Fruit fly (Drosophila melanogaster) whole organism, embryonic: ENCODE data around the gene Sap30.

Experiments used
- Adf1 ChIP-seq: fragments of 200-800 bp; sonication (Bioruptor generic); IDR thresholded peaks from 2 replicates; pipeline ENCODE4 v1.3.6; 2022; ENCODE audit warnings: missing biosample characterization, missing genetic modification characterization
- B-H2 ChIP-seq: fragments of 200-800 bp; sonication (Bioruptor generic); optimal IDR thresholded peaks from 2 replicates; lab custom pipeline; 2018; ENCODE audit warnings: missing biosample characterization, mild to moderate bottlenecking, missing genetic modification characterization
- BEAF-32 ChIP-seq: fragments of 200-800 bp; sonication (Bioruptor generic); optimal IDR thresholded peaks from 3 replicates; lab custom pipeline; 2017; ENCODE audit warnings: missing biosample characterization, missing genetic modification characterization, mild to moderate bottlenecking, moderate library complexity, missing genetic modification reagents
- CG10366 ChIP-seq: fragments of 200-800 bp; sonication (Bioruptor generic); IDR thresholded peaks from 2 replicates; pipeline ENCODE4 v1.3.6; 2022; ENCODE audit warnings: missing biosample characterization, missing genetic modification characterization
- CG11695 ChIP-seq: fragments of 200-800 bp; sonication (Bioruptor generic); IDR thresholded peaks from 3 replicates; pipeline ENCODE4 v1.3.6; 2022; ENCODE audit warnings: missing biosample characterization, missing genetic modification characterization
- CG13287 ChIP-seq: fragments of 200-800 bp; sonication (Bioruptor generic); IDR thresholded peaks from 2 replicates; pipeline ENCODE4 v1.3.6; 2022; ENCODE audit warnings: missing biosample characterization, missing genetic modification characterization; ENCODE audit not compliant: partially characterized antibody
- CG13775 ChIP-seq: fragments of 200-800 bp; sonication (Bioruptor generic); optimal IDR thresholded peaks from 3 replicates; lab custom pipeline; 2017; ENCODE audit warnings: missing biosample characterization, mild to moderate bottlenecking, missing genetic modification characterization
- CG14441 ChIP-seq: fragments of 200-800 bp; sonication (Bioruptor generic); IDR thresholded peaks from 2 replicates; pipeline ENCODE4 v1.3.6; 2022; ENCODE audit warnings: missing biosample characterization, missing genetic modification characterization
- CG14667 ChIP-seq: fragments of 200-800 bp; sonication (Bioruptor generic); IDR thresholded peaks from 2 replicates; pipeline ENCODE4 v1.3.6; 2022; ENCODE audit warnings: missing biosample characterization, missing genetic modification characterization
- CG15011 ChIP-seq: fragments of 200-800 bp; sonication (Bioruptor generic); optimal IDR thresholded peaks from 3 replicates; lab custom pipeline; 2018; ENCODE audit warnings: missing biosample characterization, mild to moderate bottlenecking, missing genetic modification characterization
- CG1529 ChIP-seq: fragments of 200-800 bp; sonication (Bioruptor generic); optimal IDR thresholded peaks from 3 replicates; lab custom pipeline; 2018; ENCODE audit warnings: missing biosample characterization, missing genetic modification characterization
- CG15479 ChIP-seq: fragments of 200-800 bp; sonication (Bioruptor generic); optimal IDR thresholded peaks from 3 replicates; lab custom pipeline; 2019; ENCODE audit warnings: missing biosample characterization, mild to moderate bottlenecking, missing genetic modification characterization, moderate library complexity
- CG16813 ChIP-seq: fragments of 200-800 bp; sonication (Bioruptor generic); IDR thresholded peaks from 3 replicates; pipeline ENCODE4 v1.3.6; 2022; ENCODE audit warnings: missing biosample characterization, missing genetic modification characterization; ENCODE audit not compliant: partially characterized antibody
- CG17568 ChIP-seq: fragments of 200-800 bp; sonication (Bioruptor generic); optimal IDR thresholded peaks from 2 replicates; lab custom pipeline; 2018; ENCODE audit warnings: missing biosample characterization, mild to moderate bottlenecking, missing genetic modification characterization, moderate library complexity
- CG17802 ChIP-seq: fragments of 200-800 bp; sonication (Bioruptor generic); optimal IDR thresholded peaks from 2 replicates; lab custom pipeline; 2018; ENCODE audit warnings: missing biosample characterization, mild to moderate bottlenecking, missing genetic modification characterization, moderate library complexity
- CG17912 ChIP-seq: fragments of 200-800 bp; sonication (Bioruptor generic); optimal IDR thresholded peaks from 2 replicates; lab custom pipeline; 2018; ENCODE audit warnings: missing biosample characterization, mild to moderate bottlenecking, missing genetic modification characterization
- CG2875 ChIP-seq: fragments of 200-800 bp; sonication (Bioruptor generic); optimal IDR thresholded peaks from 2 replicates; lab custom pipeline; 2017; ENCODE audit warnings: missing biosample characterization, mild to moderate bottlenecking, missing genetic modification characterization, missing genetic modification reagents
- CG2889 ChIP-seq: fragments of 200-800 bp; sonication (Bioruptor generic); IDR thresholded peaks from 3 replicates; pipeline ENCODE4 v1.3.6; 2022; ENCODE audit warnings: missing biosample characterization, missing genetic modification characterization
- CG3726 ChIP-seq: fragments of 200-800 bp; sonication (Bioruptor generic); IDR thresholded peaks from 3 replicates; pipeline ENCODE4, ENCODE4 v1.3.6; 2022; ENCODE audit warnings: missing biosample characterization, missing genetic modification characterization
- CG4730 ChIP-seq: fragments of 200-800 bp; sonication (Bioruptor generic); IDR thresholded peaks from 2 replicates; pipeline ENCODE4 v1.3.6; 2022; ENCODE audit warnings: missing biosample characterization, missing genetic modification characterization
- CG6175 ChIP-seq: fragments of 200-800 bp; sonication (Bioruptor generic); IDR thresholded peaks from 3 replicates; pipeline ENCODE4 v1.3.6; 2022; ENCODE audit warnings: missing biosample characterization, missing genetic modification characterization
- CG7928 ChIP-seq: fragments of 200-800 bp; sonication (Bioruptor generic); optimal IDR thresholded peaks from 2 replicates; lab custom pipeline; 2017; ENCODE audit warnings: missing biosample characterization, mild to moderate bottlenecking, missing genetic modification characterization
- CG8290 ChIP-seq, 3 experiments: fragments of 200-800 bp; sonication (Bioruptor generic); optimal IDR thresholded peaks; 2 replicates each; lab custom pipeline; 2016 to 2019; ENCODE audit warnings: missing biosample characterization in 3 of 3, missing genetic modification characterization in 3 of 3, mild to moderate bottlenecking in 2 of 3, moderate library complexity in 1 of 3
- CG8359 ChIP-seq: fragments of 200-800 bp; sonication (Bioruptor generic); optimal IDR thresholded peaks from 2 replicates; lab custom pipeline; 2017; ENCODE audit warnings: missing biosample characterization, mild to moderate bottlenecking, missing genetic modification characterization, borderline replicate concordance
- D19B ChIP-seq: fragments of 200-800 bp; sonication (Bioruptor generic); optimal IDR thresholded peaks from 2 replicates; lab custom pipeline; 2017; ENCODE audit warnings: missing biosample characterization, mild to moderate bottlenecking, missing genetic modification characterization
- Dek ChIP-seq: fragments of 200-800 bp; sonication (Bioruptor generic); optimal IDR thresholded peaks from 3 replicates; lab custom pipeline; 2019; ENCODE audit warnings: missing biosample characterization, mild to moderate bottlenecking, missing genetic modification characterization, moderate library complexity
- E2f2 ChIP-seq: fragments of 200-800 bp; sonication (Bioruptor generic); IDR thresholded peaks from 2 replicates; pipeline ENCODE4 v1.3.6; 2022; ENCODE audit warnings: missing biosample characterization, missing genetic modification characterization
- MTF-1 ChIP-seq: fragments of 200-800 bp; sonication (Bioruptor generic); optimal IDR thresholded peaks from 2 replicates; lab custom pipeline; 2018; ENCODE audit warnings: missing biosample characterization, mild to moderate bottlenecking, missing genetic modification characterization, borderline replicate concordance
- Meics ChIP-seq: fragments of 200-800 bp; sonication (Bioruptor generic); optimal IDR thresholded peaks from 2 replicates; lab custom pipeline; 2017; ENCODE audit warnings: missing biosample characterization, mild to moderate bottlenecking, missing genetic modification characterization
- Myb ChIP-seq: fragments of 200-800 bp; sonication (Bioruptor generic); optimal IDR thresholded peaks from 2 replicates; lab custom pipeline; 2016; ENCODE audit warnings: missing biosample characterization, missing genetic modification characterization
- Opbp ChIP-seq: fragments of 200-800 bp; sonication (Bioruptor generic); IDR thresholded peaks from 3 replicates; pipeline ENCODE4 v1.3.6; 2022; ENCODE audit warnings: missing biosample characterization, missing genetic modification characterization; ENCODE audit not compliant: partially characterized antibody
- Usf ChIP-seq: fragments of 200-800 bp; sonication (Bioruptor generic); optimal IDR thresholded peaks from 2 replicates; lab custom pipeline; 2017; ENCODE audit warnings: missing genotype, missing biosample characterization, missing genetic modification characterization
- bbx ChIP-seq: fragments of 200-800 bp; sonication (Bioruptor generic); IDR thresholded peaks from 2 replicates; pipeline ENCODE4 v1.3.6; 2022; ENCODE audit warnings: missing biosample characterization, missing genetic modification characterization; ENCODE audit not compliant: partially characterized antibody
- cas ChIP-seq: fragments of 200-800 bp; sonication (Bioruptor generic); IDR thresholded peaks from 2 replicates; pipeline ENCODE4 v1.3.6; 2022; ENCODE audit warnings: missing biosample characterization, missing genetic modification characterization
- cg ChIP-seq: fragments of 200-800 bp; sonication (Bioruptor generic); optimal IDR thresholded peaks from 3 replicates; lab custom pipeline; 2019; ENCODE audit warnings: missing biosample characterization, mild to moderate bottlenecking, missing genetic modification characterization, moderate library complexity
- danr ChIP-seq: fragments of 200-800 bp; sonication (Bioruptor generic); IDR thresholded peaks from 2 replicates; pipeline ENCODE4 v1.3.6; 2022; ENCODE audit warnings: missing biosample characterization, missing genetic modification characterization
- dm ChIP-seq: fragments of 200-800 bp; sonication (Bioruptor generic); optimal IDR thresholded peaks from 3 replicates; lab custom pipeline; 2016; ENCODE audit warnings: missing biosample characterization, missing genetic modification characterization
- gem ChIP-seq: fragments of 200-800 bp; sonication (Bioruptor generic); optimal IDR thresholded peaks from 2 replicates; lab custom pipeline; 2019; ENCODE audit warnings: missing biosample characterization, mild to moderate bottlenecking, missing genetic modification characterization, moderate library complexity
- gro ChIP-seq: fragments of 200-800 bp; sonication (Bioruptor generic); optimal IDR thresholded peaks from 2 replicates; lab custom pipeline; 2016; ENCODE audit warnings: missing biosample characterization, missing genetic modification characterization
- h ChIP-seq: fragments of >200 bp; optimal IDR thresholded peaks from 2 replicates; lab custom pipeline; 2017
- hkb ChIP-seq, 2 experiments: fragments of 200-800 bp in 1 of 2; fragments of >200 bp in 1 of 2; sonication (Bioruptor generic) in 1 of 2; IDR thresholded peaks in 1 of 2; optimal IDR thresholded peaks in 1 of 2; 2 replicates each; pipeline versions ENCODE4 v1.3.6 to Lab custom; 2017 to 2022; ENCODE audit warnings: missing biosample characterization in 1 of 2, missing genetic modification characterization in 1 of 2
- maf-S ChIP-seq: fragments of 200-800 bp; sonication (Bioruptor generic); optimal IDR thresholded peaks from 2 replicates; lab custom pipeline; 2016; ENCODE audit warnings: missing biosample characterization, missing genetic modification characterization
- phol ChIP-seq: fragments of 200-800 bp; sonication (Bioruptor generic); optimal IDR thresholded peaks from 3 replicates; lab custom pipeline; 2018; ENCODE audit warnings: missing biosample characterization, mild to moderate bottlenecking, missing genetic modification characterization, moderate library complexity
- prd ChIP-seq, 3 experiments: fragments of >200 bp in 2 of 3; fragments of 200-800 bp in 1 of 3; sonication (Bioruptor generic) in 1 of 3; optimal IDR thresholded peaks in 2 of 3; IDR thresholded peaks in 1 of 3; 2 replicates in 2 of 3; 3 replicates in 1 of 3; pipeline versions ENCODE4 v1.3.6 to Lab custom; 2017 to 2022; ENCODE audit warnings: missing biosample characterization in 1 of 3, missing genetic modification characterization in 1 of 3
- pros ChIP-seq: fragments of 200-800 bp; sonication (Bioruptor generic); optimal IDR thresholded peaks from 3 replicates; lab custom pipeline; 2019; ENCODE audit warnings: missing biosample characterization, mild to moderate bottlenecking, missing genetic modification characterization, moderate library complexity
- psq ChIP-seq: fragments of 200-800 bp; sonication (Bioruptor generic); optimal IDR thresholded peaks from 2 replicates; lab custom pipeline; 2017; ENCODE audit warnings: missing biosample characterization, missing genetic modification characterization
- seq ChIP-seq: fragments of 200-800 bp; sonication (Bioruptor generic); IDR thresholded peaks from 2 replicates; pipeline ENCODE4 v1.3.6; 2022; ENCODE audit warnings: missing biosample characterization, missing genetic modification characterization
- sna ChIP-seq: fragments of 200-800 bp; sonication (Bioruptor generic); IDR thresholded peaks from 2 replicates; pipeline ENCODE4 v1.3.6; 2022; ENCODE audit warnings: missing biosample characterization, missing genetic modification characterization; ENCODE audit not compliant: partially characterized antibody
- stc ChIP-seq: fragments of 200-800 bp; sonication (Bioruptor generic); IDR thresholded peaks from 2 replicates; pipeline ENCODE4 v1.3.6; 2022; ENCODE audit warnings: missing biosample characterization, missing genetic modification characterization
- zf30C ChIP-seq: fragments of 200-800 bp; sonication (Bioruptor generic); optimal IDR thresholded peaks from 3 replicates; lab custom pipeline; 2018; ENCODE audit warnings: missing biosample characterization, mild to moderate bottlenecking, missing genetic modification characterization

Gene Sap30

dm6 chrX:16783743-16784142 lies 3.3 kb upstream of the Sap30 start, which contains the start of gene mRpL22 (continued):
- TF ChIP-seq stc (GFP tag; lab: Robert Waterston, UW) (no peak), h (lab: Kevin White, UChicago) (no peak), CG17568 (GFP tag; lab: Kevin White, UChicago) (no peak), CG15479 (GFP tag; lab: Kevin White, UChicago) (no peak), Myb (GFP tag; lab: Kevin White, UChicago) (no peak), CG8290 (GFP tag; optimal IDR thresholded peaks at IDR 0.05; lab: Kevin White, UChicago) (no peak), CG8290 (tag; optimal IDR thresholded peaks at IDR 0.05; lab: Kevin White, UChicago) (no peak), phol (tag; lab: Kevin White, UChicago) (no peak), bbx (GFP tag; lab: Robert Waterston, UW) (peak; percentile 36; the same call in 1 of the 2 replicates), CG13775 (GFP tag; lab: Kevin White, UChicago) (no peak), prd (optimal IDR thresholded peaks at IDR 0.05; lab: Kevin White, UChicago) (no peak), prd (GFP tag; IDR thresholded peaks at IDR 0.05; lab: Robert Waterston, UW) (no peak), seq (GFP tag; lab: Robert Waterston, UW) (no peak), BEAF-32 (GFP tag; lab: Kevin White, UChicago) (peak; percentile 56), CG15011 (GFP tag; lab: Kevin White, UChicago) (no peak), gem (tag; lab: Kevin White, UChicago) (no peak), hkb (optimal IDR thresholded peaks at IDR 0.05; lab: Kevin White, UChicago) (no peak), hkb (GFP tag; IDR thresholded peaks at IDR 0.05; lab: Robert Waterston, UW) (no peak), cas (GFP tag; lab: Robert Waterston, UW) (no peak), sna (GFP tag; lab: Robert Waterston, UW) (no peak), Opbp (GFP tag; lab: Robert Waterston, UW) (peak; percentile 31; the same call in 1 of the 3 replicates), CG8359 (GFP tag; lab: Kevin White, UChicago) (no peak), CG4730 (GFP tag; lab: Robert Waterston, UW) (no peak), CG10366 (no peak), CG17802 (tag; lab: Kevin White, UChicago) (no peak), CG13287 (GFP tag; lab: Robert Waterston, UW) (0 out of 2 replicates have a peak, but pooled peaks have one; percentile 17), CG17912 (no peak), psq (GFP tag; lab: Kevin White, UChicago) (no peak), B-H2 (GFP tag; lab: Kevin White, UChicago) (no peak), E2f2 (no peak), Meics (GFP tag; lab: Kevin White, UChicago) (no peak), CG14441 (GFP tag; lab: Robert Waterston, UW) (no peak), gro (GFP tag; lab: Kevin White, UChicago) (no peak), Adf1 (no peak), danr (GFP tag; lab: Robert Waterston, UW) (no peak), CG3726 (no peak), CG1529 (GFP tag; lab: Kevin White, UChicago) (no peak), maf-S (no peak), CG2875 (GFP tag; lab: Kevin White, UChicago) (no peak), MTF-1 (GFP tag; lab: Kevin White, UChicago) (no peak), CG11695 (no peak), CG6175 (GFP tag; lab: Robert Waterston, UW) (no peak), dm (GFP tag; lab: Kevin White, UChicago) (no peak), pros (GFP tag; lab: Kevin White, UChicago) (no peak), Dek (tag; lab: Kevin White, UChicago) (no peak), CG2889 (GFP tag; lab: Robert Waterston, UW) (no peak), CG16813 (GFP tag; lab: Robert Waterston, UW) (peak; percentile 38; the same call in 1 of the 3 replicates), CG7928 (GFP tag; lab: Kevin White, UChicago) (no peak), zf30C (GFP tag; lab: Kevin White, UChicago) (no peak), CG14667 (GFP tag; lab: Robert Waterston, UW) (no peak), cg (GFP tag; lab: Kevin White, UChicago) (no peak), Usf (no peak), D19B (GFP tag; lab: Kevin White, UChicago) (no peak)
